Worm (Caenorhabditis elegans): ENCODE results near the gene wht-8.

DNA sequence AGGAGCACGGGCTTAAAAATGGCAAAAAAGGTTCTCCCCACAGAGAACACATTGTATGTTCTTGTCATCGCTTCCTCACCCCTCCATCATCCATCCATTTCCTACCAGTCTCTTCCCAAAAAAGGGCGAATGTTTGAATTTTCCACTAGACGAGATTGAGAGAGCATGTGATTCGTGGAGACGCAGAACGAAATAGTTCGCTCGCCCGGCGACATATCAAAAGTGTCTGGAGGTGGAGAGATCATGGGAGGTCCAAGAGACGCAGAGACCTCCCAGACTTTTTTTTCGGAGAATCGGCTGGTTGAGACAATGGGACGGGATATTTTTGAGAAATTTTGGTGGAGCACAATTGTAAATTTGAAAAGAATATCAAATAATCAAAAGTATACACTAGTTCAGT lies 10.2 kb upstream of the wht-8 start:
- TF ChIP-seq egl-13 (tag; optimal IDR thresholded peaks at IDR 0.05) (no peak), snu-23 (GFP tag; optimal IDR thresholded peaks at IDR 0.05) (no peak), jun-1 (tag; optimal IDR thresholded peaks at IDR 0.05) (no peak), nhr-85 (tag) (no peak), mdl-1 (tag; optimal IDR thresholded peaks at IDR 0.05) (no peak), lsy-2 (tag; optimal IDR thresholded peaks at IDR 0.05) (no peak), lin-39 (tag; optimal IDR thresholded peaks at IDR 0.05) (no peak), nhr-76 (tag; optimal IDR thresholded peaks at IDR 0.05) (no peak), lir-3 (tag; optimal IDR thresholded peaks at IDR 0.05; ENCODE audit: poor library complexity) (no peak), unc-62 (GFP tag; optimal IDR thresholded peaks at IDR 0.05) (no peak), nhr-11 (tag; optimal IDR thresholded peaks at IDR 0.05) (no peak), ama-1 (optimal IDR thresholded peaks at IDR 0.05) (no peak), fkh-8 (tag; optimal IDR thresholded peaks at IDR 0.05) (no peak), aly-2 (tag; optimal IDR thresholded peaks at IDR 0.05) (no peak)
